Fruit fly (Drosophila melanogaster) whole organism, wandering third instar larva: Measurements from ENCODE around the gene aru.

ENCODE experiments used
- Abd-B ChIP-seq: fragments of >200 bp; optimal IDR thresholded peaks from 2 replicates; lab custom pipeline; 2017; ENCODE audit warnings: missing biosample characterization, missing genetic modification characterization
- CG32264 ChIP-seq: fragments of 200-800 bp; sonication (Bioruptor generic); optimal IDR thresholded peaks from 2 replicates; lab custom pipeline; 2016; ENCODE audit warnings: missing biosample characterization, missing genetic modification characterization
- CG9705 ChIP-seq: fragments of 200-800 bp; sonication (Bioruptor generic); optimal IDR thresholded peaks from 2 replicates; lab custom pipeline; 2018; ENCODE audit warnings: missing biosample characterization, mild to moderate bottlenecking, missing genetic modification characterization
- CrebA ChIP-seq: fragments of 200-800 bp; sonication (Bioruptor generic); optimal IDR thresholded peaks from 2 replicates; lab custom pipeline; 2016; ENCODE audit warnings: missing biosample characterization, mild to moderate bottlenecking, missing genetic modification characterization, borderline replicate concordance
- Dfd ChIP-seq: fragments of >200 bp; optimal IDR thresholded peaks from 2 replicates; lab custom pipeline; 2017; ENCODE audit warnings: missing biosample characterization, missing genetic modification characterization
- Dif ChIP-seq: fragments of 200-275, 200-300 bp; sonication (Bioruptor generic); optimal IDR thresholded peaks from 2 replicates; lab custom pipeline; 2018; ENCODE audit warnings: missing biosample characterization, missing genetic modification characterization; ENCODE audit not compliant: partially characterized antibody
- GATAd ChIP-seq: sonication (Bioruptor generic); optimal IDR thresholded peaks from 2 replicates; lab custom pipeline; 2016; ENCODE audit warnings: missing biosample characterization, missing genetic modification characterization
- HLH106 ChIP-seq: fragments of 200-800 bp; optimal IDR thresholded peaks from 3 replicates; lab custom pipeline; 2019; ENCODE audit warnings: missing biosample characterization, mild to moderate bottlenecking, missing genetic modification characterization, moderate library complexity
- Hnf4 ChIP-seq: fragments of 200-800 bp; sonication (Bioruptor generic); optimal IDR thresholded peaks from 2 replicates; lab custom pipeline; 2016; ENCODE audit warnings: missing biosample characterization, mild to moderate bottlenecking, missing genetic modification characterization
- Hr78 ChIP-seq: fragments of >200 bp; optimal IDR thresholded peaks from 2 replicates; lab custom pipeline; 2017; ENCODE audit warnings: missing biosample characterization, missing genetic modification characterization
- Hr83 ChIP-seq: fragments of 200-300 bp; sonication (Bioruptor generic); optimal IDR thresholded peaks from 2 replicates; lab custom pipeline; 2016; ENCODE audit warnings: missing biosample characterization, mild to moderate bottlenecking, missing genetic modification characterization, moderate library complexity; ENCODE audit not compliant: poor library complexity, severe bottlenecking
- Jra ChIP-seq: sonication (Bioruptor generic); optimal IDR thresholded peaks from 2 replicates; lab custom pipeline; 2016; ENCODE audit warnings: missing biosample characterization, missing genetic modification characterization
- Mio ChIP-seq: sonication (Bioruptor generic); optimal IDR thresholded peaks from 2 replicates; lab custom pipeline; 2016; ENCODE audit warnings: missing biosample characterization, missing genetic modification characterization
- Myc ChIP-seq: fragments of >200 bp; optimal IDR thresholded peaks from 2 replicates; lab custom pipeline; 2017
- N ChIP-seq: fragments of >200 bp; optimal IDR thresholded peaks from 2 replicates; lab custom pipeline; 2018; ENCODE audit warnings: missing biosample characterization, missing external identifiers, missing genetic modification characterization
- OdsH ChIP-seq: fragments of 200-800 bp; sonication (Bioruptor generic); optimal IDR thresholded peaks from 2 replicates; lab custom pipeline; 2016; ENCODE audit warnings: missing biosample characterization, mild to moderate bottlenecking, missing genetic modification characterization
- Rel ChIP-seq, 2 experiments: fragments of 200-800 bp; sonication (Bioruptor generic) in 1 of 2; optimal IDR thresholded peaks; 2 replicates in 1 of 2; 3 replicates in 1 of 2; lab custom pipeline; 2016 to 2019; ENCODE audit warnings: mild to moderate bottlenecking in 2 of 2, missing biosample characterization in 2 of 2, missing genetic modification characterization in 2 of 2, moderate library complexity in 1 of 2
- Sp1 ChIP-seq: fragments of 200-800 bp; sonication (Bioruptor generic); optimal IDR thresholded peaks from 3 replicates; lab custom pipeline; 2019; ENCODE audit warnings: missing biosample characterization, mild to moderate bottlenecking, missing genetic modification characterization, moderate library complexity
- Vsx2 ChIP-seq: fragments of 200-300, 225-300 bp; sonication (Bioruptor generic); optimal IDR thresholded peaks from 2 replicates; lab custom pipeline; 2018; ENCODE audit warnings: missing biosample characterization, missing genetic modification characterization; ENCODE audit not compliant: partially characterized antibody
- br ChIP-seq: fragments of 200-800 bp; sonication (Bioruptor generic); optimal IDR thresholded peaks from 2 replicates; lab custom pipeline; 2016; ENCODE audit warnings: missing biosample characterization, missing genetic modification characterization
- brk ChIP-seq: fragments of 200-800 bp; sonication (Bioruptor generic); optimal IDR thresholded peaks from 2 replicates; lab custom pipeline; 2016; ENCODE audit warnings: missing biosample characterization, mild to moderate bottlenecking, missing genetic modification characterization
- dl ChIP-seq, 2 experiments: fragments of 175-275, 200-275 bp in 1 of 2; fragments of 200-275 bp in 1 of 2; sonication (Bioruptor generic); optimal IDR thresholded peaks; lab custom pipeline; 2018; ENCODE audit warnings: mild to moderate bottlenecking in 2 of 2, missing biosample characterization in 2 of 2, missing genetic modification characterization in 2 of 2, moderate library complexity in 2 of 2; ENCODE audit not compliant: partially characterized antibody in 2 of 2, insufficient read depth in 1 of 2
- dmrt93B ChIP-seq: fragments of 200-800 bp; sonication (Bioruptor generic); optimal IDR thresholded peaks from 2 replicates; lab custom pipeline; 2018; ENCODE audit warnings: missing biosample characterization, mild to moderate bottlenecking, missing genetic modification characterization
- dsf ChIP-seq: sonication (Bioruptor generic); optimal IDR thresholded peaks from 2 replicates; lab custom pipeline; 2016; ENCODE audit warnings: missing biosample characterization, missing genetic modification characterization, borderline replicate concordance
- ey ChIP-seq: fragments of 200-800 bp; sonication (Bioruptor generic); optimal IDR thresholded peaks from 2 replicates; lab custom pipeline; 2016; ENCODE audit warnings: missing biosample characterization, missing genetic modification characterization
- foxo ChIP-seq, 2 experiments: fragments of 200-800 bp; sonication (Bioruptor generic); optimal IDR thresholded peaks; 2 replicates in 1 of 2; 3 replicates in 1 of 2; lab custom pipeline; 2016 to 2017; ENCODE audit warnings: missing biosample characterization in 2 of 2, missing genetic modification characterization in 2 of 2
- fru ChIP-seq: fragments of 200-800 bp; sonication (Bioruptor generic); optimal IDR thresholded peaks from 3 replicates; lab custom pipeline; 2016; ENCODE audit warnings: missing biosample characterization, mild to moderate bottlenecking, missing genetic modification characterization
- h ChIP-seq: fragments of 200-800 bp; sonication (Bioruptor generic); optimal IDR thresholded peaks from 3 replicates; lab custom pipeline; 2016; ENCODE audit warnings: missing biosample characterization, mild to moderate bottlenecking, missing genetic modification characterization
- jim ChIP-seq: fragments of 175-275, 200-325 bp; sonication (Bioruptor generic); optimal IDR thresholded peaks from 2 replicates; lab custom pipeline; 2016; ENCODE audit warnings: missing biosample characterization, mild to moderate bottlenecking, missing genetic modification characterization
- lola ChIP-seq: fragments of >200 bp; optimal IDR thresholded peaks from 2 replicates; lab custom pipeline; 2017; ENCODE audit warnings: missing biosample characterization, missing genetic modification characterization
- pan ChIP-seq: fragments of >200 bp; optimal IDR thresholded peaks from 2 replicates; lab custom pipeline; 2017
- psq ChIP-seq: fragments of 200-800 bp; sonication (Bioruptor generic); optimal IDR thresholded peaks from 3 replicates; lab custom pipeline; 2017; ENCODE audit warnings: missing biosample characterization, mild to moderate bottlenecking, missing genetic modification characterization, moderate library complexity
- rgr ChIP-seq: fragments of 200-800 bp; sonication (Bioruptor generic); optimal IDR thresholded peaks from 3 replicates; lab custom pipeline; 2016; ENCODE audit warnings: missing biosample characterization, mild to moderate bottlenecking, missing genetic modification characterization
- sage ChIP-seq: fragments of 200-800 bp; sonication (Bioruptor generic); optimal IDR thresholded peaks from 2 replicates; lab custom pipeline; 2016; ENCODE audit warnings: missing biosample characterization, mild to moderate bottlenecking, missing genetic modification characterization
- sv ChIP-seq: fragments of 200-800 bp; sonication (Bioruptor generic); optimal IDR thresholded peaks from 3 replicates; lab custom pipeline; 2016; ENCODE audit warnings: missing biosample characterization, missing genetic modification characterization
- tai ChIP-seq: sonication (Bioruptor generic); optimal IDR thresholded peaks from 2 replicates; lab custom pipeline; 2016; ENCODE audit warnings: missing biosample characterization, missing genetic modification characterization
- usp ChIP-seq: fragments of >200 bp; optimal IDR thresholded peaks from 2 replicates; lab custom pipeline; 2017; ENCODE audit warnings: missing biosample characterization, missing genetic modification characterization
- woc ChIP-seq: sonication (Bioruptor generic); optimal IDR thresholded peaks from 2 replicates; lab custom pipeline; 2016; ENCODE audit warnings: missing biosample characterization, mild to moderate bottlenecking, missing genetic modification characterization

Gene aru

dm6 chr2L:866950-867744, 1.0 kb downstream of the aru start:
- TF ChIP-seq sage (GFP tag; lab: Kevin White, UChicago) (peak; percentile 97), dmrt93B (GFP tag; lab: Kevin White, UChicago) (peak; percentile 92), woc (GFP tag; lab: Kevin White, UChicago) (peak; percentile 94), tai (peak; percentile 95), Dif (GFP tag; lab: Kevin White, UChicago) (no peak), dsf (GFP tag; lab: Kevin White, UChicago) (peak; percentile 75), Hr83 (GFP tag; lab: Kevin White, UChicago) (peak; percentile 75), h (peak; percentile 98), pan (lab: Kevin White, UChicago) (no peak), GATAd (GFP tag; lab: Kevin White, UChicago) (peak; percentile 86), Dfd (GFP tag; lab: Kevin White, UChicago) (peak; percentile 43), Myc (lab: Kevin White, UChicago) (no peak), fru (GFP tag; lab: Kevin White, UChicago) (peak; percentile 99), sv (GFP tag; lab: Kevin White, UChicago) (peak; percentile 92), foxo (GFP tag; optimal IDR thresholded peaks at IDR 0.05; lab: Kevin White, UChicago) (peak; percentile 83 to 97), N (GFP tag; lab: Kevin White, UChicago) (no peak), CG32264 (GFP tag; lab: Kevin White, UChicago) (peak; percentile 95), ey (peak; percentile 98), usp (GFP tag; lab: Kevin White, UChicago) (no peak), Vsx2 (no peak), Jra (GFP tag; lab: Kevin White, UChicago) (peak; percentile 88), br (GFP tag; lab: Kevin White, UChicago) (peak; percentile 97), jim (GFP tag; lab: Kevin White, UChicago) (peak; percentile 62), Sp1 (GFP tag; lab: Kevin White, UChicago) (peak; percentile 95), psq (peak; percentile 91), Rel (GFP tag; optimal IDR thresholded peaks at IDR 0.05; lab: Kevin White, UChicago) (peak; percentile 46), Rel (tag; optimal IDR thresholded peaks at IDR 0.05; lab: Kevin White, UChicago) (peak; percentile 82), Mio (peak; percentile 74), Hr78 (no peak), Hnf4 (GFP tag; lab: Kevin White, UChicago) (peak; percentile 97), dl (GFP tag; optimal IDR thresholded peaks at IDR 0.05; lab: Kevin White, UChicago; ENCODE audit: insufficient read depth in 1 of 2, partially characterized antibody in 2 of 2) (no peak), OdsH (GFP tag; lab: Kevin White, UChicago) (peak; percentile 96), CG9705 (GFP tag; lab: Kevin White, UChicago) (peak; percentile 95), rgr (peak; percentile 97), Abd-B (GFP tag; lab: Kevin White, UChicago) (no peak), lola (GFP tag; lab: Kevin White, UChicago) (no peak), CrebA (GFP tag; lab: Kevin White, UChicago) (peak; percentile 75), brk (GFP tag; lab: Kevin White, UChicago) (peak; percentile 92), HLH106 (tag; lab: Kevin White, UChicago) (peak; percentile 97)

- TF ChIP-seq rgr (peak; percentile 99), CrebA (GFP tag; lab: Kevin White, UChicago) (peak; percentile 94), h (peak; percentile 99), foxo (GFP tag; optimal IDR thresholded peaks at IDR 0.05; lab: Kevin White, UChicago) (peak; percentile 96 to 99), fru (GFP tag; lab: Kevin White, UChicago) (peak; percentile 99), sv (GFP tag; lab: Kevin White, UChicago) (peak; percentile 96), pan (lab: Kevin White, UChicago) (no peak), br (GFP tag; lab: Kevin White, UChicago) (peak; percentile 99), Dfd (GFP tag; lab: Kevin White, UChicago) (no peak), Dif (GFP tag; lab: Kevin White, UChicago) (no peak), Hr78 (no peak), Mio (peak; percentile 88), jim (GFP tag; lab: Kevin White, UChicago) (peak; percentile 38), woc (GFP tag; lab: Kevin White, UChicago) (peak; percentile 95), OdsH (GFP tag; lab: Kevin White, UChicago) (peak; percentile 98), usp (GFP tag; lab: Kevin White, UChicago) (no peak), Abd-B (GFP tag; lab: Kevin White, UChicago) (no peak), Vsx2 (no peak), HLH106 (tag; lab: Kevin White, UChicago) (peak; percentile 98), CG32264 (GFP tag; lab: Kevin White, UChicago) (peak; percentile 97), Jra (GFP tag; lab: Kevin White, UChicago) (peak; percentile 95), dl (GFP tag; optimal IDR thresholded peaks at IDR 0.05; lab: Kevin White, UChicago; ENCODE audit: insufficient read depth in 1 of 2, partially characterized antibody in 2 of 2) (no peak), Hr83 (GFP tag; lab: Kevin White, UChicago) (peak; percentile 89), CG9705 (GFP tag; lab: Kevin White, UChicago) (peak; percentile 95), sage (GFP tag; lab: Kevin White, UChicago) (peak; percentile 98), N (GFP tag; lab: Kevin White, UChicago) (no peak), GATAd (GFP tag; lab: Kevin White, UChicago) (peak; percentile 92), psq (peak; percentile 97), lola (GFP tag; lab: Kevin White, UChicago) (no peak), Myc (lab: Kevin White, UChicago) (no peak), dmrt93B (GFP tag; lab: Kevin White, UChicago) (peak; percentile 93), ey (peak; percentile 99), Rel (GFP tag; optimal IDR thresholded peaks at IDR 0.05; lab: Kevin White, UChicago) (peak; percentile 93), Rel (tag; optimal IDR thresholded peaks at IDR 0.05; lab: Kevin White, UChicago) (peak; percentile 84), tai (no peak), Sp1 (GFP tag; lab: Kevin White, UChicago) (peak; percentile 97), Hnf4 (GFP tag; lab: Kevin White, UChicago) (peak; percentile 99), brk (GFP tag; lab: Kevin White, UChicago) (peak; percentile 97), dsf (GFP tag; lab: Kevin White, UChicago) (peak; percentile 92)
- TF ChIP-seq, all 38 proteins: peak for 26
These were observed 2.3 kb downstream of the aru start for dm6 chr2L:865851-866250.
